Fruit fly (Drosophila melanogaster) whole organism: Measurements from ENCODE around the gene Ndae1.

ENCODE experiments used
- CG8478 ChIP-seq: fragments of >200 bp; optimal IDR thresholded peaks from 2 replicates; lab custom pipeline; 2018; ENCODE audit warnings: inconsistent platforms
- Dll ChIP-seq: fragments of >200 bp; optimal IDR thresholded peaks from 2 replicates; lab custom pipeline; 2017
- EcR ChIP-seq, 2 experiments: fragments of >200 bp; optimal IDR thresholded peaks; 2 replicates each; lab custom pipeline; 2017; ENCODE audit warnings: missing biosample characterization in 2 of 2, missing genetic modification characterization in 2 of 2, missing genetic modification reagents in 2 of 2
- pan ChIP-seq: fragments of >200 bp; optimal IDR thresholded peaks from 2 replicates; lab custom pipeline; 2017
- psq ChIP-seq: fragments of >200 bp; optimal IDR thresholded peaks from 2 replicates; lab custom pipeline; 2017
- usp ChIP-seq: fragments of >200 bp; optimal IDR thresholded peaks from 2 replicates; lab custom pipeline; 2017; ENCODE audit warnings: missing biosample characterization, missing genetic modification characterization, mixed read lengths

Ndae1 gene

DNA sequence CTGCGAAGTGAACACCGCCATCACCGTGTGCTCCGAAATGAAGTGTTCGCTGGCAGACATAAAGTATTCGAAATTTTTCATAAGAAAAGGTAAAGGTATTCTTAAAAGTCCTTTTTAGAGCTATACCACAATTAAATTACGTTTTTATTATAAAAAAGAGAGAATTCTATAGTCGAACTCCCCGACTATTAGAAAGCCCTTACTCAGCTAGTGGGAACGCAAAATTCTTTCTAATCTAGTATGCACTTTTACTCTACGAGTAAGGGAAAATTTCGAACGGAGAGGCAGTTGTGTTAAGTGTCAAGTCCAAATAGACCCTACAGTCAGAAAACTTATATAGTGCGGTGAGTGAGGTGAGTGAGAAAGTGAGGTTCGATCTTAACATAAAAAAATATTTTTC is 8.1 kb upstream of the Ndae1 start, which contains the start of gene CG31909:
Gene CG31909 (plus strand): TSS at position 301 of the 400 bp plus-strand sequence.
- TF ChIP-seq Dll (no peak), CG8478 (no peak), pan (lab: Kevin White, UChicago) (no peak), usp (GFP tag; lab: Kevin White, UChicago) (no peak), EcR (GFP tag; optimal IDR thresholded peaks at IDR 0.05; lab: Kevin White, UChicago) (no peak), psq (lab: Kevin White, UChicago) (no peak)

DNA sequence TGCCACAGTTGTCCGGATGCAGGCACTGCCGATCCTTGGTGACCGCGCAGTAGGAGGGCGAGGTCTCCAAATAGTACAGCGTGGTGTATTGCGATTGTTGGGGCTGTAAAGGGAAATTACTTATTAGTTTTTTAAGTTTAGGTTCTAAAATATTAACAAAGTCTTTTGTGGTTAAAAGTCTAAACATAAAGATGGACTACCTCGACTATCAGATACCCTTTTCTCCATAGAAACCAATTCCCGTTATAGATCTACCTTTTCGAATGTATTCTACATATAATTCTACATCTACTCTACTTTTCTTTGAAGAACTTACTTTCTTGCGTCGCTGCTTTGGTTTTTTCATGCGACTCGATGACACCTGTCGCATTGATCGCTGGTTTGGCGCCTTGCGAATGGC is 7.0 kb upstream of the Ndae1 start:
- TF ChIP-seq usp (GFP tag; lab: Kevin White, UChicago) (no peak), psq (lab: Kevin White, UChicago) (no peak), EcR (GFP tag; optimal IDR thresholded peaks at IDR 0.05; lab: Kevin White, UChicago) (no peak), CG8478 (no peak), pan (lab: Kevin White, UChicago) (no peak), Dll (no peak)

DNA sequence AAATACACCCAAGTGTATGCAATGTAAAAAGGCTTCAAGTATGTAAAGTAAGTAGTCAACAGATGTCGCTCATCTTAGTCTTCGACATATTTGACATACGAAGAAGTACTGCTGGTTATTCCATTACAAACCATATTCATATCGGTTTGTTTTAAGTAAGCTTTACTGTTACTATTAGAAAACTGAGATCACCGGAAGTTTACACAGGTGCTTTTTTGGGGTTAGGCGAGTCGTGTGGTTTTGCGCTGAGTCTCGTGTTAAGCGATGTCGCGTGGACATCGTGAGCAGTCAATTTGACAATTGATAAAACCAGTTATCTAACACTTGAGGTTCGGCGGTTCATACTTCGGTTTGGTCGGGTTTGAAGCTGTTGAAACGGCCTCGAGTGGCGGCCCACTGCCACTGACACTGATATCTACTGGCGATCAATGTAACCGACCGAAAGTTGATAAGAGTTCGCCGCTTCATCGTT is 5.6 kb upstream of the Ndae1 start:
- TF ChIP-seq pan (lab: Kevin White, UChicago): no peak
- no peak for TF ChIP-seq psq (lab: Kevin White, UChicago)
- no peak for TF ChIP-seq EcR (GFP tag; optimal IDR thresholded peaks at IDR 0.05; lab: Kevin White, UChicago)
- no peak for TF ChIP-seq CG8478

DNA sequence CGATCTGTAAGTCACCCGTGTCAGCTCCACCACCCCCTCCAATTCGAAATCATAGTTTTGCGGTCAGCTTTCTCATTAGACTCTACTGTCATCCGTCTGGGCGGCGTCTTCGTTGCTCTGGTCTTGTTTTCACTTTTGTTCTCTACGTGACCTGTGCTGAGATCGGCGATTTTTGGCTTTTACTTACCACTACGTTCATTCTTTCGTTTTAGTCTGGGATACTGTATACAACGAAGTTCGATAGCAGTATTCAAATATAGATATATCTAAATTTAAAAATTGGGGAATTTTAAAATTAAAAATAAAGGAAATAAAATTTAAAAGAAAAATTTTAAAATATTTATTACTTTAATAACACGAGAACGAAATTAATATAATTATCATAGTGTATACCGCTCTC is 3.7 kb upstream of the Ndae1 start, which contains the start of gene CG13786:
Gene CG13786 (minus strand): TSS at position 101 of the 400 bp plus-strand sequence.
- no peak for TF ChIP-seq psq (lab: Kevin White, UChicago)
- no peak for TF ChIP-seq Dll
- no peak for TF ChIP-seq usp (GFP tag; lab: Kevin White, UChicago)
- no peak for TF ChIP-seq CG8478
- TF ChIP-seq EcR (GFP tag; optimal IDR thresholded peaks at IDR 0.05; lab: Kevin White, UChicago): no peak
- TF ChIP-seq pan (lab: Kevin White, UChicago): no peak

DNA sequence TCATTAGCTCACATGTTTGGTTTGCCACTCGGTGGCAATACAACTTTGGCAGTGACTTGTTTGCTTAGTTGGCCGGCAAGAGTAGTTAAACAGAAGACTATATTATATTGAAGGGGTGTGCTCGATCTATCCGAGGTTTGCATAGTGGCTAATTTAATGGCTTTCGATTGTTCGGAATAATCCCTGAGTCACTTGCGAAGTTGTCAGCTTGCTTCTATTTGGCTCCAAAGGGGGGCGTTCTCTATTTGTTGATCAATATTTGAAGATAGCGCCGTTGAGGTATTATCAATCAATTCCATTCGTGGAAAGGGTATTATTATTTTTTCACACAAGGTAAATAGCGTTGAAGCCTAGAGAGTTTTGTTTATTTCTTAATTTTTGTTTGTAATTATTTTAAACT is 1.0 kb downstream of the Ndae1 start:
- no peak for TF ChIP-seq pan (lab: Kevin White, UChicago)
- TF ChIP-seq Dll: no peak
- no peak for TF ChIP-seq psq (lab: Kevin White, UChicago)
- TF ChIP-seq usp (GFP tag; lab: Kevin White, UChicago): no peak
- TF ChIP-seq EcR (GFP tag; optimal IDR thresholded peaks at IDR 0.05; lab: Kevin White, UChicago): no peak
- no peak for TF ChIP-seq CG8478

DNA sequence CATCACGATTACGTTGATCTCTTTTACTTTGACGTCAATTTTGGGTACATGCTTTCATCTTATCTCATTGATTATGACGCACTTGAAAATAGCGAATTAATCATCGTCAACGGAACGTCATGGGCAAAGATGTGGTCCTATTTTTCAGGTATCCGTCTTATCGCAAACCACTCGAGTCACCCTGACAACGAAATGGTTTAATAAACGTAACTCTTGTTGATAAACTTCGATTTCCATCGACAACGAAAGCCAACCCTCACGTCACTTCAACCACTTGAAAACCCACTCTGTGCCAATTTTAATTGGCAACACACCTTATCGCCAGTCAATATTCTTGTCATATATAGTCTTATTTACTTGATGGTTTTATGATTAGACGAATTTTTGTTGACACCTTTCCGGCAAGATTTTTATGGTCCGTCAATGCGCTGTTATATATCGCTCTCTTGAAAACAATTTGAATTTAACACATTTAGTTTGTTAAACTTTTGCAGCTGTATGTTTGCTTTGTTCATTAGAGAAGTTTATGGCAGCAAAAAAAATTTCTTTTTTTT is 6.8 kb downstream of the Ndae1 start:
- TF ChIP-seq EcR (GFP tag; optimal IDR thresholded peaks at IDR 0.05; lab: Kevin White, UChicago): no peak
- TF ChIP-seq psq (lab: Kevin White, UChicago): no peak
- TF ChIP-seq CG8478: no peak
- no peak for TF ChIP-seq Dll
- no peak for TF ChIP-seq pan (lab: Kevin White, UChicago)
- TF ChIP-seq usp (GFP tag; lab: Kevin White, UChicago): no peak

DNA sequence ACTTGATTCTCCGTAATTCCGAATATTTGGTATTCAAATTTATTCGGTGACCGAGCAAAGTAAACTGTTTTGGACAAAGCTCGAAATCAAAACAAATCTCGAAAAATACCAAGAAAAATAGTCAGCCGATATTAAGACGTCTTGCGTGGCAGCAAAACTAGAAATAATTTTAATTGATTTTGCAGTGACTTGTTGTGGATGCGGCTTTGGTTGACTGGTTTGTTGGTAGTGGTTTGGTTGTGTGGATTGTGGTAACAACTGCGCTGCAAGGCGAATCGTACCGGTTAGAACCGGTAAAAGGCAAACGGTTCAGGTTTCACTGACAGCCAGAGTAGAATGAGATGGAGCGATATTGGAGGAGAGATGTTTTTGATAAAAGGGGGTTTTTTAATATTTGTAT is 7.6 kb downstream of the Ndae1 start:
- TF ChIP-seq pan (lab: Kevin White, UChicago): no peak
- no peak for TF ChIP-seq psq (lab: Kevin White, UChicago)
- TF ChIP-seq usp (GFP tag; lab: Kevin White, UChicago): no peak
- no peak for TF ChIP-seq CG8478
- no peak for TF ChIP-seq EcR (GFP tag; optimal IDR thresholded peaks at IDR 0.05; lab: Kevin White, UChicago)
- TF ChIP-seq Dll: no peak

DNA sequence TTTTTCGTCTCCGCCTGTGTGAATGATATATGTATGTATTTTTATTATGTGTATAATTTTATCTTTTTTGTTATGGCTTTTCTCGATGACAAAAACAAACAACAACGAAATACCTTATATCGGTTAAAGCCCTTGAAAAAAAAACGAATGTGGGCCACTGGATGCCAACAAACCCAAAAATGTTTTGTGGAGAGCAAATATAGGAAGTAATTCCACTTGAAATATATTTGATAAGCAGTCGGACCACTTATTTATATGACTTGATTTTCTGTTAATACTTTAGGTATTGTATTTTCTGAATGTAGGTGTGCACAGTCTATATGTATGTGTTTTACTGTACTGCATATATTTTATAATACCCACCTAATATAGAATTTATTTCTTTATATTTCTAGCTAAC is 8.2 kb downstream of the Ndae1 start:
- TF ChIP-seq pan (lab: Kevin White, UChicago) (no peak), CG8478 (no peak), Dll (no peak), psq (lab: Kevin White, UChicago) (no peak), EcR (GFP tag; optimal IDR thresholded peaks at IDR 0.05; lab: Kevin White, UChicago) (no peak), usp (GFP tag; lab: Kevin White, UChicago) (no peak)

DNA sequence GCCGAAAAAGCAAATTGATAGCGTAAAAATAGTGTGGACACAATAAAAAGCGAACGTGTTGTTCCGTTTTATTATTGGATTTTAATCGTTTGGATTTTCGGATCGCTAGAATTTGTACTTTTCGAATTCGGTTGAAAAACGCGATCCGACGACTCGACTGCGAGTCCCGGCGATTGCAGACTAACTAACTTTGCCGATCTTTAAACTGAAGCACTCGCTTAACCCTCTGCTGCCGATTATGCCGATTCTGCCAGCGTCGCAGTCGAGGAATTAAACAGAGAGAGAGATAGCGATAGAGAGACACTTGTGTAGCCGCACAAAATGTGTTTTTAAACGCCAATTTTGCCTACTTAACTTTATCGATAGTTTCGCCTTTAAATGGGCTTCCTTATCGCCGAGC is 8.8 kb downstream of the Ndae1 start:
- TF ChIP-seq usp (GFP tag; lab: Kevin White, UChicago) (no peak), psq (lab: Kevin White, UChicago) (no peak), Dll (no peak), CG8478 (no peak), pan (lab: Kevin White, UChicago) (no peak), EcR (GFP tag; optimal IDR thresholded peaks at IDR 0.05; lab: Kevin White, UChicago) (no peak)

DNA sequence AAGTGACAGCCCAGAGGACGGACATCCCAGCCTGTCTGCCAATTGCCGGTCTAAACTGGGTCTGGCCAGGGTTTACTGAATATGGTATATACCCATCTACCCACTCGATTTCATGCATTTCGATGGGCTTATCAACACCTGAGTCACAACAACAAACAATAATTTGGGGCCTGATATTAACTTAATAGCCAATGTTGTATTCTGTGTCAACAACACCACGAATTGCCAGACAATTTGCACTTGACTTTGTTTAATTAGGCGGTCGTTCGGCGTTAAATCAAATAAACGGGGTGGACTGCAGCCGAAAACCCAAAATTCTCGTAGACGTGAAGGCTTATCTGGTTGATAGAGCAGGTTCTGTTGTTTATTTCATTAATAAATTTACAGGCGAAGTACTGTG is 9.8 kb downstream of the Ndae1 start:
- no peak for TF ChIP-seq psq (lab: Kevin White, UChicago)
- TF ChIP-seq CG8478: no peak
- TF ChIP-seq pan (lab: Kevin White, UChicago): no peak
- TF ChIP-seq Dll: no peak
- TF ChIP-seq EcR (GFP tag; optimal IDR thresholded peaks at IDR 0.05; lab: Kevin White, UChicago): no peak
- no peak for TF ChIP-seq usp (GFP tag; lab: Kevin White, UChicago)

DNA sequence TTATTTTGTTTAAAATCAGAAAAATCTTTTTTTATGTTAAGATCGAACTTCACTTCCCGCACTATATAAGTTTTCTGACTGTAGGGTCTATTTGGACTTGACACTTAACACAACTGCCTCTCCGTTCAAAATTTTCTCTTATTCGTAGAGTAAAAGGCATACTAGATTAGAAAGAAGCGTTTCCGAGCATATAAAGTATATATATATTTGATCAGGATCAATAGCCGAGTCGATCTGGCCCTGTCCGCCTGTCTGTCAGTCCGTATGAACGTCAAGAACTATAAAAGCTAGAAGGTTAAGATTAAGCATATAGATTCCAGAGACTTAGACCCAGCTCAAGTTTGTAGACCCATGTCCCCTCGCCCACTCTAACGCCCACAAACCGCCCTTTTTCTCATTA is 16.4 kb downstream of the Ndae1 start, which contains the start of gene CG43800:
Gene CG43800 (minus strand): TSS at position 101 of the 400 bp plus-strand sequence.
- TF ChIP-seq psq (lab: Kevin White, UChicago) (no peak), pan (lab: Kevin White, UChicago) (no peak), usp (GFP tag; lab: Kevin White, UChicago) (no peak), CG8478 (no peak), Dll (no peak), EcR (GFP tag; optimal IDR thresholded peaks at IDR 0.05; lab: Kevin White, UChicago) (no peak)

DNA sequence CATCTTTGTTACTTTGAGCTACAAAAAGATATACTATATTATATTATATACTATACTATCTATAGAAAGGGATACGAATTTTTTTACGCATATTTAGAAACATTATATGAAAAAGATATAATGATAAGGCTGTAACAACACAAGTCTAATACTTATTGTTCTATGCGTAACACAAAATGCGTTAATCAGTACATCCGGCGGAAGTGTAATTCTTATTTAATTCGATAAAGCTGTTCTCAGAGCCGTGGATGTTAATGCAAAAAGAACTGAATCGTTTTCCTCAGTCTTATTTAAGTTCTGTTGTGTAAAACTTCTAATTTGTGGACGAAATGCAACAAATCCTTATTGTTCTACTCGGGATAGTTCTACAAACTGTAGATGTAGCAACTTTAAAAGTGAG is 21.7 kb downstream of the Ndae1 start, which contains the start of gene CG43799:
Gene CG43799 (plus strand): TSS at position 301 of the 400 bp plus-strand sequence.
- no peak for TF ChIP-seq usp (GFP tag; lab: Kevin White, UChicago)

DNA sequence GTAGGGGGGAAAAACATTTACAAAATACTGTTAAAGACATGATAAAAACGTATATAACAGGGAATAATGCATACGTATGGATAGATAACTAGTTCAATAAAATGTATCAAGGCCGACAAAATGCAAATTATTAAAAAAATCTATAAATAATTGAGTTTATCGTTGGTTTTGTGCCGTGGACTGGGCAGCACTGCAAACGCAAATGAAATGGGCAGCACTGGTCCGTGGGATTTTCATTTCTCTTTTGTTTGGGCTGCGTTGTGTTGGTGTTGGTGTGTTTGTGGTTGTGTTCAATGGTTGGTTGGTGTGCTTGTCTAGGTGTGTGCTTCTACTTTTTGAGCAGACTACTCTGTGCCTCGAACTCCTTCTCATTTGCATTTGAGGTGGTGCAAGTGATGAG is 22.6 kb downstream of the Ndae1 start:
- TF ChIP-seq usp (GFP tag; lab: Kevin White, UChicago): no peak
- no peak for TF ChIP-seq psq (lab: Kevin White, UChicago)
- TF ChIP-seq Dll: no peak
- TF ChIP-seq EcR (GFP tag; optimal IDR thresholded peaks at IDR 0.05; lab: Kevin White, UChicago): no peak
- TF ChIP-seq CG8478: no peak
- TF ChIP-seq pan (lab: Kevin White, UChicago): no peak
